Fruit fly (Drosophila melanogaster) Kc167 (cell line): ENCODE results near the gene flw.

Experiments used
- insv ChIP-seq: fragments of >200 bp; optimal IDR thresholded peaks from 3 replicates; lab custom pipeline; 2018; ENCODE audit warnings: missing external identifiers
- psq ChIP-seq: fragments of >200 bp; optimal IDR thresholded peaks from 2 replicates; lab custom pipeline; 2017; ENCODE audit warnings: missing external identifiers

dm6 chrX:10398959-10399358 is 13.2 kb downstream of the flw start:
- TF ChIP-seq psq (lab: Kevin White, UChicago) (no peak), insv (lab: Kevin White, UChicago) (no peak)
